Fruit fly (Drosophila melanogaster) whole organism, larva: Measurements from ENCODE around the gene Vti1a.

Experiments used
- noc ChIP-seq: fragments of 200-800 bp; sonication (Bioruptor generic); optimal IDR thresholded peaks from 3 replicates; lab custom pipeline; 2019; ENCODE audit warnings: missing biosample characterization, mild to moderate bottlenecking, missing genetic modification characterization, moderate library complexity

The Vti1a gene

DNA sequence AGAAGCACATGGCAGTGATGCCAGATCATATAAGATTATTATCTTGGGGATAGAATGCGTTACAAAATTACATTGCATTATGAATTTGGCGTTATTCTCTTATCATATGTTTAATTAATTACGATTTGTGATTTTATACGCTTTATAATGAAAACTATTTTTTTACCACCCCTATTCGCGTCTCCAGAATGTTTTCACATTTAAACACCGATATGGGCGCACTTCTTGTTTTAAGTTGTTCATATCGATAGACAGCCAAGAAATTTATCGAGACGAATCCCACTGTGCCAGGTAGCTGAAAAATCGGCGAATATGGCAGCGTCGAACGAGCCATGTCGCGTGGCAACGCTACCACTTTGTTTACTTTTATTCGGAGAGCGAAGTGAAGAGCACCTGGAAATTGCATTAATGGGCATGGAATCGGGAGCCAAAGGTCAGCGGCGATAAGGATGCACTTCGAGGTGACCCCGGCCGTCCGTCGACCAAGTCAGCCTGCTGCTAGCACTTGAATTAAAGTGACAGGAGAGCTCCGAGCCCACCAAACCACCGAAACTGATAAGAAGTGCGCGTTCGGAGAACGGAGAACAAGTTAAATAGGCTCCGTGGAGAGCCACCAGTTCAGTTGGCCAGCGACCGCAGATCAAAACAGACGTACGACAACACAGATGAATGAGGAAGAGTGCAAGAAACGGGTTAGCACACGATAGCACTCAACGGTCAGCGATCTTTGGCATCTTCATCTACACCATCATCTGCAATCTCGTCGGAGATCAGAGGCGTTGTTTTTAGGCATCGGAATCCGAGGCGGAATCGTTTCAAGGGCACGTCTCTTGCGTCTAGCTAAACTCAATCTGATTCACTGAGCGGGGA, 44.3 kb downstream of the Vti1a start, which contains the start of gene Gale:
Gene Gale (plus strand): TSS at position 401 of the 870 bp plus-strand sequence.
- peak; percentile 42 for TF ChIP-seq noc (tag; lab: Kevin White, UChicago)

DNA sequence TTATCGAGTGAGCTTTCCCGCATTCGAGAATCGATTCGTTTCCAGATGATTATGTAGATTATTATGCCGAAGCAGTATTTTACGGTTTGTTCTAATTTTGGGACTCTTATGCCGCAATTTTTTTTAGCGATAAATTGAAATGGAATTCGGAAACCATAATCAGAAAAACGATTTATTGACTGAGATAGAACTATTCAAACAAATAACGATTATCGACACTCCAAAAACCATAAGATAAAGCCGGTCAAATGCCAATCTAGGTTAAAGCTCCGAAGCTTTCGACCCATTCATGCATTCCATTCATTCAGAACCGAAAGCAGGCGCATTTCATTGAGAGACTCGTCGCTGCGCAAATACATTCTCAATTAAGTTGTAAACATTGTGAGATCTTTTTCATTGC, 45.2 kb downstream of the Vti1a start:
- no peak for TF ChIP-seq noc (tag; lab: Kevin White, UChicago)

DNA sequence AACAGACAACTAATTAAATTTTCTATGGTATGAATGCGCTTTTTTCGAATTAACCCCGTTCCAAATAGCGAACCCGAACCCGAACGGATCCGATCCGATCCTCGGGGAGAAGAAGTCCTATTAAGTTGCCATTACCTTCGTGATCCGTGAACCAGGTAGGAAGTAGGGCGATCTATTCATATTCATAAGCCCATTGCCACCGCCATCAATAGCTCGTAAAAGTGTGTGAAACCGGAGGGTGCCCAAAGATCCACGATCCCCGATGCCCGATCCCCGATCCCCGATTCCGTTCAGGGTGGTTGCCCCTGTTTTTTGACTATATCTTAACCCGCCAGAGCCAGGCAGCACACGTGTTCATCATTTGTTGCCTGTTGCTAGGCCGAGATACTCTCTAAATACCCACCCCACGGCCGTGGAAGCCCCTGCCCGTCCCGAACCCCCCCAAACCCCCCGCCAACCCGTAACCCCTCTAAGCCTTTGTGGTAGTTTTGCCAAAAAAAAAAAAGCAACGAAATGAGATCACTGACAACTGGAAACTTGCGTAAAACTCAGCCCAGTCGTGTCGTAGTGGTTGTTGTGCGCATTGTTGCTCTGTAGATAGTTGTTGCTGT, 47.2 kb downstream of the Vti1a start:
- no peak for TF ChIP-seq noc (tag; lab: Kevin White, UChicago)

DNA sequence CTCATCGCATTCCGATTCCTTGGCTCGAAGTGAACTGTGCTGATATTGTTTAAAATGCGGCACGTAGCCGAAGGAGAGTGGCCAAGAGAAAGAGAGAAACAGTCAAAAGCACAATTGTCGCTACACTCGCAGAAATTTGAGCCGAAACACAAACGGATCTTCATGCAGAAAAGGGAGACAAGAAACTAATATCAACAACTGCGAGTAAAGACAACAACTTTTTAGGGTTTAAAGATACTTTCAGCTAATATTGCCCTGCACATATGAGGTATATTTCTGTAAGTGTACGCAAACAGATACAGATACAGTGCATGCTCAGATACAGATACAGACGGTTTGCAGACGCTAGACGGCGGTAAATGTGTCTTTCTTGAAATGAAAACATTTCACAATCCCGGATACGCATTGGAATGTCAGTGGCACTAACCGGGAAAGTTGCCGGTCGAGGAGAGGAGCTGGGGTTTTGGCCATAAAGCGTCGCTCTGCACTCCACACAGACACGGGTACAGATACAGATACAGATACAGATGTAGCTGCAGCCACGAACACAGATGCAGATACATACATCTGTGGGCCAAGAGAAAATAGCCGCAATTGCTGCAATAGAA, 48.5 kb downstream of the Vti1a start:
- peak; percentile 57 for TF ChIP-seq noc (tag; lab: Kevin White, UChicago)

DNA sequence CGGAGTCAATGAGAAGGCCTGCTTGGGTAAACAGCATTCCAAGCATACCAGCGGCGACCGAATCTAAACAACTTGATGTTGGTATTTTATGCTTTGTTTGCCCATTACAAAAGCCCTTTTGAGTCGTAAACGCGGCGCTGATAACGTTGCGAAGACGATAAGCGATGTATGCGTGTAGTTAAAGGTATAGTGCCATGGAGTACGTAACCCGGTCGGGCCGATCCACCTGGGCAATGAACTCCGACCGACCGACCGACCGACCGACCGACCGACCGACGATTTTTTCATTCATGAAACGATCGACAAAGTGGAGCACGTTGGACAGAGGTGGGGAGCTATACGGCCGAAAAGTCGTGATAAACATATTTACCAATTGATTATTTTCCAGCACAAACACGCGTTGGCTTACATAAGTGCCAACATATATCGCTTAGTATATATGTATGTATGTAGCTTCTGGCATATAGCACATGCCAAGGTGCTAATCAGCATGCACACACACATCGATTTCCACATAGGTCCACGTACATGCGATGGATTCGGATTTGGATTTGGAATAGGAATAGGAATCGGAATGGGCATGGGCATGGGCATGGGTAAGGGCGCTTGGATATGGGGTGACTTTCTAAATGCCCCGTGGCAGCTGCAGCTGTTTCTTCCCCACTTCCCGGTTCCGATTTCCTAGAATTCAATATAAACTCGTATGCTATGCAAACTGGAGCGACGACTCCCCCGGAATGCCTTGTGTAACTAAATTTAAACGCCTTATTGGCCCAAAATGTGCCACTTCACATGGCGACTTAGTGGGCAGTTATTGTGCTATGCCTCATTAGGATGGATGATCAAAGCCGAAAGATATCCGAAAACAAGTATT, 49.6 kb downstream of the Vti1a start:
- no peak for TF ChIP-seq noc (tag; lab: Kevin White, UChicago)

DNA sequence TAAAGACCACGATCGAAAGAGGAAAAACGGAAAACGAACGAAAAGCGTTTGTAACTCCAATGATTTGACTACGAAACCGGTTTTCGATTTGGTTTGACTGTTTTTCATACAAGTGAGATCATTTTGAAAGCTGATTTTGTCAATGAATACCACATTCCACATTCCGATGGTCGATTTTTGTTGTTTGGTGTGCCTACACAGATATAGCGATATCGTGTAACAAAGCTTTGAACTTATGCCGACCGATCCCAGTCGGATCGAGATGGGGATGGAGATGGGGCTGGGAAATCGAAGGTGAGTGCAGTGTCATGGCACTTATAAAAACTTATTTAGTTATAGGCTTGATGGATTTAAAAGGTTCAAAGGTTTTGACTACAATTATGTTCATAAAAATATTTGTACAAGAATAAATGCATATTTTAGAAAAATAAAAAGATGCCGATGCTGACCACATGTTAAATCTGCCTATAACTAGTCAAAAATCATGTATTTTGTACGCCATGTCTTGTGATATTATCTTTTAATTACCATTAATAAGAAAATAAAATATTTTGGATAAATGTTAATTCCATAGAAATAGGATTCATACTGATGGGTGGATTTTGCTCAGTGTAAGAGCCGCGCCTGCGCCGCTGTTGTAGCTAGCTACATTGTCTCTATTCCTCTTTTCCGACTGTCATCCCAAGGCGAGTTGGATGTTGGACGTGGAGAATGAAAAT, 50.4 kb downstream of the Vti1a start:
- no peak for TF ChIP-seq noc (tag; lab: Kevin White, UChicago)
